Fruit fly (Drosophila melanogaster): ENCODE results near the gene CG14903.

The CG14903 gene

DNA sequence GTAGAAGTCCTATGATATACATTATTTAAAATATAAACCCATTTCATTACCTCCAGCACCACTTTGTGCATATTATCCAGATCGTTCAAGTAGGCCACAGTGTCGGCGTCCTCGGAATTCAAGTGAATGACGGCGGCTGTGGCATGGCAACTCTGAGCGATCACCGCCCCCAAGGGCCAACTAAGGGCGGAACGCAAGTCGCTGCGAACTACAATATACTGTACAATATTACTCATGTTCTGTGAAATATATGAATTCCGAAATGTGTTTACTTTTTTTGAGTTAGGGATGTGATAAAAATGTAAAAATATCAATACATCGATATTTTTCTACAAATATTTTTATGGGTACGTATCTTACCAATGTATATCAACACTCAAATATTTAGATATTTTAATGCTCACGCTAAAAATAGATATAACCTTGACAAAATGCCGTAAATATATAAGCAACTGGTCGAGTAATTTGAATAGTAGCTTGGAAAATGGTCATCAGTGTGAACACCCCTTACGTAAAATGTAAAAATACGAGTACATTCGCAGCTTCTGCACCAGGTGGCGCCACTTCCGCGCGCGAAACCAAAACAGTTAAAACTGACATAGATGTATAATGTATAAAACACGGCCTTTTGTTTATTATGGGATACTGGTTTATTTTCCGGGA lies at the start of gene CG14903:
CG14903 (minus strand) TSS at position 270 of the 663 bp plus-strand sequence.
- TF ChIP-seq OdsH (GFP tag; optimal IDR thresholded peaks at IDR 0.05) (no peak), HLH106 (tag; optimal IDR thresholded peaks at IDR 0.05) (no peak), woc (GFP tag; optimal IDR thresholded peaks at IDR 0.05) (peak; percentile 12), jim (GFP tag; optimal IDR thresholded peaks at IDR 0.05) (no peak), ey (GFP tag; optimal IDR thresholded peaks at IDR 0.05) (no peak), rgr (GFP tag; optimal IDR thresholded peaks at IDR 0.05) (peak; percentile 65), tai (GFP tag; optimal IDR thresholded peaks at IDR 0.05) (peak; percentile 28), foxo (GFP tag; optimal IDR thresholded peaks at IDR 0.05) (peak in 1 of 2 experiments; percentile 17), Hnf4 (GFP tag; optimal IDR thresholded peaks at IDR 0.05) (peak; percentile 27)

- TF ChIP-seq CG9705 (GFP tag; optimal IDR thresholded peaks at IDR 0.05) = no peak
These were observed 46.9 kb upstream of the CG14903 start, which contains the start of gene CG14893 for dm6 chr3R:16620478-16620877. CG14893 (plus strand) TSS chr3R:16620778.

DNA sequence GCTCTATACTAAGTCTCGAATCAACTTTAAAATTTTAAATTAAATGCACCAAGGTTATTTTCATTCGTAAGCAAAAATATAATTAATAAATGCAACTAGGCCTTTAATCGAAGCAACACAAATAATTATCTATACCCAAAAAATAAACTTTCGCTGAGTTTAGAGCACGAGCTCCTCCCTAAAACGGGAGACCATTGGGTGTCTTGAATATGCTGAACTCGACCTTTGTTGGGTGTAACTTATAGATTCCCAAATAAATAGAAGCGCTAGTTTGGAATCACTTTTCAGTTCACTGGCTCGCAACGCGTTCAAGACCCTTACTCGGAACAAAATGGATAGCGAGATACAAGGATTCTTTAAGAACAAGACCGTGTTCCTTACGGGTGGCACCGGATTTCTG lies 44.1 kb upstream of the CG14903 start, which contains the start of gene CG17560:
CG17560 (plus strand) TSS at position 301 of the 400 bp plus-strand sequence.
- no peak for TF ChIP-seq CG32264 (GFP tag; optimal IDR thresholded peaks at IDR 0.05)
- TF ChIP-seq brk (GFP tag; optimal IDR thresholded peaks at IDR 0.05) = no peak
- TF ChIP-seq CrebA (GFP tag; optimal IDR thresholded peaks at IDR 0.05; ENCODE audit: borderline replicate concordance) = no peak

DNA sequence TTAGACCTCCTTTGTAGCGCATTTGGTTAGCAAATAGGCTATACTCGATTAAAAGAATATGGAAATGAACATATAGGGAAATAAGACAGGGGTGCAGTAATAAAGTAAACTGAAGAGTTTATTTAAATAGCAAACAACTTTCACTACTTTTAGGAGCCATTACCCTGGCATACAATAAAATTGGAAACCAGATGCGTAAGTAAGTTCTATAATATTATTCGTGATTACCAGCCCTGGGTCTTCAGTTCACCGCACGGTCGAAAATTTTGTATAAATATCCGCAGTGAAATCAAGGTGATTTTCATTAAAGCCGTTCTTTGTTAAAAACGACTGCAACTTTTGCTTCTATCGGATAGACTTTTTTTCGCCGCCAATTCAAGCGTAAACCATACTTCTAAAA lies 41.5 kb upstream of the CG14903 start, which contains the start of gene CG17562:
CG17562 (plus strand) TSS at position 301 of the 400 bp plus-strand sequence.
- TF ChIP-seq jim (GFP tag; optimal IDR thresholded peaks at IDR 0.05) (no peak), br (GFP tag; optimal IDR thresholded peaks at IDR 0.05) (no peak), Hnf4 (GFP tag; optimal IDR thresholded peaks at IDR 0.05) (no peak), Hr78 (GFP tag; optimal IDR thresholded peaks at IDR 0.05) (no peak), dmrt93B (GFP tag; optimal IDR thresholded peaks at IDR 0.05) (no peak), GATAd (GFP tag; optimal IDR thresholded peaks at IDR 0.05) (no peak), dl (GFP tag; optimal IDR thresholded peaks at IDR 0.05; ENCODE audit: insufficient read depth in 1 of 2, partially characterized antibody in 2 of 2) (no peak), Mio (GFP tag; optimal IDR thresholded peaks at IDR 0.05) (no peak)

- no peak for TF ChIP-seq dl (GFP tag; optimal IDR thresholded peaks at IDR 0.05; ENCODE audit: insufficient read depth in 1 of 2, partially characterized antibody in 2 of 2)
- no peak for TF ChIP-seq usp (GFP tag; optimal IDR thresholded peaks at IDR 0.05)
- TF ChIP-seq Hr83 (GFP tag; optimal IDR thresholded peaks at IDR 0.05; ENCODE audit: poor library complexity, severe bottlenecking) = peak; percentile 34
- no peak for TF ChIP-seq psq (GFP tag; optimal IDR thresholded peaks at IDR 0.05)
- TF ChIP-seq dsf (GFP tag; optimal IDR thresholded peaks at IDR 0.05; ENCODE audit: borderline replicate concordance) = no peak
- no peak for TF ChIP-seq rgr (GFP tag; optimal IDR thresholded peaks at IDR 0.05)
- no peak for TF ChIP-seq pan (optimal IDR thresholded peaks at IDR 0.05)
- TF ChIP-seq ey (GFP tag; optimal IDR thresholded peaks at IDR 0.05) = no peak
These were observed 40.7 kb upstream of the CG14903 start, which contains the start of gene CG10340 for dm6 chr3R:16614241-16614640. CG10340 (minus strand) TSS chr3R:16614391.

dm6 chr3R:16613300-16613699 lies 39.7 kb upstream of the CG14903 start, which contains the start of gene CG12783:
CG12783 (minus strand) TSS chr3R:16613400.
- TF ChIP-seq GATAd (GFP tag; optimal IDR thresholded peaks at IDR 0.05) = no peak
- no peak for TF ChIP-seq brk (GFP tag; optimal IDR thresholded peaks at IDR 0.05)
- TF ChIP-seq dmrt93B (GFP tag; optimal IDR thresholded peaks at IDR 0.05) = no peak
- no peak for TF ChIP-seq Sp1 (GFP tag; optimal IDR thresholded peaks at IDR 0.05)
- no peak for TF ChIP-seq sage (GFP tag; optimal IDR thresholded peaks at IDR 0.05)
- TF ChIP-seq fru (GFP tag; optimal IDR thresholded peaks at IDR 0.05) = no peak
- TF ChIP-seq ey (GFP tag; optimal IDR thresholded peaks at IDR 0.05) = no peak
- no peak for TF ChIP-seq CG32264 (GFP tag; optimal IDR thresholded peaks at IDR 0.05)
- TF ChIP-seq sv (GFP tag; optimal IDR thresholded peaks at IDR 0.05) = no peak
- no peak for TF ChIP-seq dl (GFP tag; optimal IDR thresholded peaks at IDR 0.05; ENCODE audit: insufficient read depth in 1 of 2, partially characterized antibody in 2 of 2)
- no peak for TF ChIP-seq CG9705 (GFP tag; optimal IDR thresholded peaks at IDR 0.05)
- no peak for TF ChIP-seq jim (GFP tag; optimal IDR thresholded peaks at IDR 0.05)
- no peak for TF ChIP-seq Hr78 (GFP tag; optimal IDR thresholded peaks at IDR 0.05)

Measured in whole organism, wandering third instar larva.